Fruit fly (Drosophila melanogaster): ENCODE results near the gene kumpel.
A peak's percentile ranks its signal among the peaks of the same experiment; 100 is the strongest.

kumpel gene

DNA sequence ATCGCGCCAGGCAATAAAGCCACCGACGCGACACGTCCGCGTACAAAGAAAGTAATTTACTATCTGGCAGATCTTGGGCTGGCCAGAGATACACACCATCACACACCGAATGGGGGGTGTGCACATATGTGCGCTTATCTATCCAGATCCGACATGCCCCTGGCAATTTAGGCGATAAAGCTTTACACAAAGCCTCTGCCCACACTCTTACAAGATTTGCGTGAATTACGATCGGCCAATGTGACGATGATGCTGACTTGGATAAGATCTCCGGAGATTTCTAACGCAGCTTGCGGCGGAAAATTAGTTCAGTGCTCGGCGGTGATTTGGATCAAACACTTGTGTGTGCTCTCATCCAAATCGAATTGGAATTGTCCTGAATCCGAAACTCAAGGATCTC is at the start of gene kumpel:
Gene kumpel, plus strand, starts transcription at position 301 of the 400 bp plus-strand sequence.
- TF ChIP-seq CG8301 (tag; optimal IDR thresholded peaks at IDR 0.05): no peak
- no peak for TF ChIP-seq CG13204 (GFP tag; optimal IDR thresholded peaks at IDR 0.05)

DNA sequence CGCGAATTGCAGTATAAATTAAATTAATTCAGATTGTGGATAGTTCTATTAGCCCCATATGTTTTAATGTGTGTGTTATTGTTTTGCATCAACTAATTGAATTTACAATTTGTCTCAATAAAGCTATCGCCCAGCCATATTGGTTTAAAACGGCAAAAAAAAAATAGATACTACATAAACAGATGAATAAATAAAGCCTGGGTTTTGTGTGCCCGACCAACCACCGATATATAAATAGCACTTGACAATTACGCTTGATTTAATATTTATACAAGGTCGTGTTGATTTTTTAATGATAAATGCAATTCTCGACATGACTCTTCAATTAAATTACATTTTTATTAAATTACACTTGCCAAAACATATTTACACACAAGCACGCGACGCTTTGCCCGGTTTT is 36.4 kb upstream of the kumpel start:
- TF ChIP-seq CG32121 (GFP tag; IDR thresholded peaks at IDR 0.05) (no peak), CG8301 (tag; optimal IDR thresholded peaks at IDR 0.05) (no peak), fd96Ca (GFP tag; IDR thresholded peaks at IDR 0.05) (no peak), CG10348 (GFP tag; IDR thresholded peaks at IDR 0.05) (no peak), Pif1B (GFP tag; optimal IDR thresholded peaks at IDR 0.05) (no peak)

DNA sequence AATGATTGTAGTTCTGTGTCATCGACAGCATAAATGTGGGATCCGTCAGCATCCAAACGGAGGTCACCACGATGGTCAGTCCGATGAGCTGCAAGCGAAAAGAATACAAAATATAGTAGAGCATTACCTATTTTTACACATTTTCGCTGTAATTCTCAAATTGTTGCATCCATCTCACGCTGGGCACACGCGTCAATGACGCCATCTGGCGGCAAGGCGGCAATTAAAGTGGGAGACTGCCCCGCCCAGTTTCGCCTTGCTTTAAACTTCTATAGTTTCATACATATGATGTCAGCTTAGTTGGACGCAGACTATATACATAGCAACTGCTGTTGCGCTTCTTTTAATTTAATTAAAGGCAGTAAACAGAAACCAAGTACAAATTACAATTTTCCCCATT is 30.2 kb upstream of the kumpel start:
- no peak for TF ChIP-seq CG8301 (tag; optimal IDR thresholded peaks at IDR 0.05)
- no peak for TF ChIP-seq CG17806 (tag; optimal IDR thresholded peaks at IDR 0.05)
- TF ChIP-seq Snoo (tag; optimal IDR thresholded peaks at IDR 0.05): no peak
- TF ChIP-seq CG14655 (GFP tag; optimal IDR thresholded peaks at IDR 0.05): no peak
- TF ChIP-seq Pif1B (GFP tag; optimal IDR thresholded peaks at IDR 0.05): no peak
- TF ChIP-seq CG4496 (GFP tag; IDR thresholded peaks at IDR 0.05): no peak
- no peak for TF ChIP-seq gl (tag; optimal IDR thresholded peaks at IDR 0.05)
- no peak for TF ChIP-seq CG34367 (tag; optimal IDR thresholded peaks at IDR 0.05)
- no peak for TF ChIP-seq CG15710 (tag; optimal IDR thresholded peaks at IDR 0.05)
- TF ChIP-seq CG10348 (GFP tag; IDR thresholded peaks at IDR 0.05): no peak
- TF ChIP-seq fd96Ca (GFP tag; IDR thresholded peaks at IDR 0.05): no peak
- no peak for TF ChIP-seq Pif1A (GFP tag; optimal IDR thresholded peaks at IDR 0.05)
- TF ChIP-seq CG32121 (GFP tag; IDR thresholded peaks at IDR 0.05): no peak
- TF ChIP-seq Ets98B (GFP tag; IDR thresholded peaks at IDR 0.05): no peak
- no peak for TF ChIP-seq D1 (tag; optimal IDR thresholded peaks at IDR 0.05)

DNA sequence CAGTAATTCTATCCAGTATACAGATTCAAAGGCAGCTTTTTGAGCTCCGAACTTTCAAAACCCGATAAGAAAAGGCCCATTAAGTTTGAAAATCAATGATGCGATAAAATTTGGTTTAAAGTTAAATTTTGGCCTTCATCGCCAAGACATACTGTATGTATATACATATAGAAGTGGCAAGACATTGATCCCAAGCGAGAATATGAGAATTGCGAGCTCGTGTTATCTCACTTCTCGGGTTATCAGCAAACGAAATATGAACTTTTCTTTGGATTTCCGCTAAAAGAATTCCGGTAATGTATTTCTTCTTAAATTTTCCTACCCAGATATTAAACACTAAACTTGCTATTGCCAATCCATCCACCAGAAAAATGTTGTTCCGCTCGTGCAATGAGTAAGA is 29.8 kb upstream of the kumpel start:
- TF ChIP-seq CG34367 (tag; optimal IDR thresholded peaks at IDR 0.05) (no peak), CG9948 (tag; optimal IDR thresholded peaks at IDR 0.05) (no peak), CG15710 (tag; optimal IDR thresholded peaks at IDR 0.05) (no peak), D1 (tag; optimal IDR thresholded peaks at IDR 0.05) (no peak), CG8301 (tag; optimal IDR thresholded peaks at IDR 0.05) (no peak), EcR (GFP tag; optimal IDR thresholded peaks at IDR 0.05) (peak; percentile 78), CG12605 (GFP tag; IDR thresholded peaks at IDR 0.05) (no peak), CG14655 (GFP tag; optimal IDR thresholded peaks at IDR 0.05) (no peak)

DNA sequence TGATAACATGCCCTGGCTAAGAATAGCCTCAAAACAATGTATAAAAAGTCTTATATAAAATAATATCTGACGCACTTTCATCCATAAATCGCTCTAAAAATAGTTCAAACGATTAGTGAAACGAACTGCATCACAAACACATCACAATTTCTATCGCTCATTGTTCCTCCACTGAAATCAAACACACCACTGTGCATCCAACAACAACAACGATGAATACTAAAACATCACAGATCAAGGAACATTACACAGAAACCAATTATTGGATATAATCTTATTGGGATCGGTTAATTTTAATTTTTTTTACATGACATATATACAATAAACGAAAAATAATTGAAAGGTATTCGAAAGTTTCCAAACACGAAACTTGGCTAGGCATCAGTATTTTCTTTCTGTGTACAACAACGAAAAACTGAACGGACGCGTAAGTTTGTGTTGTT is 27.5 kb upstream of the kumpel start:
- TF ChIP-seq CG32121 (GFP tag; IDR thresholded peaks at IDR 0.05): peak; percentile 70
- no peak for TF ChIP-seq EcR (GFP tag; optimal IDR thresholded peaks at IDR 0.05)
- TF ChIP-seq CG4496 (GFP tag; IDR thresholded peaks at IDR 0.05): no peak; the same call in 1 of the 3 replicates
- TF ChIP-seq CG9948 (tag; optimal IDR thresholded peaks at IDR 0.05): no peak
- peak; percentile 1 for TF ChIP-seq CG17806 (tag; optimal IDR thresholded peaks at IDR 0.05)
- TF ChIP-seq CG12605 (GFP tag; IDR thresholded peaks at IDR 0.05): peak; percentile 49; the same call in 1 of the 2 replicates
- TF ChIP-seq CG8301 (tag; optimal IDR thresholded peaks at IDR 0.05): peak; percentile 73
- no peak for TF ChIP-seq CG13204 (GFP tag; optimal IDR thresholded peaks at IDR 0.05)
- TF ChIP-seq CG10348 (GFP tag; IDR thresholded peaks at IDR 0.05): no peak
- TF ChIP-seq CG34367 (tag; optimal IDR thresholded peaks at IDR 0.05): no peak
- TF ChIP-seq CG14655 (GFP tag; optimal IDR thresholded peaks at IDR 0.05): peak; percentile 68
- no peak for TF ChIP-seq D1 (tag; optimal IDR thresholded peaks at IDR 0.05)
- TF ChIP-seq gl (tag; optimal IDR thresholded peaks at IDR 0.05): no peak
- no peak for TF ChIP-seq fd96Ca (GFP tag; IDR thresholded peaks at IDR 0.05)
- TF ChIP-seq Pif1B (GFP tag; optimal IDR thresholded peaks at IDR 0.05): no peak
- TF ChIP-seq Ets98B (GFP tag; IDR thresholded peaks at IDR 0.05): peak; percentile 82
- TF ChIP-seq Snoo (tag; optimal IDR thresholded peaks at IDR 0.05): no peak
- no peak for TF ChIP-seq CG15710 (tag; optimal IDR thresholded peaks at IDR 0.05)
- peak; percentile 19 for TF ChIP-seq CG8159 (tag; optimal IDR thresholded peaks at IDR 0.05)
- peak; percentile 13; the same call in 1 of the 2 replicates for TF ChIP-seq rn (GFP tag; IDR thresholded peaks at IDR 0.05)
- peak; percentile 38 for TF ChIP-seq Pif1A (GFP tag; optimal IDR thresholded peaks at IDR 0.05)

DNA sequence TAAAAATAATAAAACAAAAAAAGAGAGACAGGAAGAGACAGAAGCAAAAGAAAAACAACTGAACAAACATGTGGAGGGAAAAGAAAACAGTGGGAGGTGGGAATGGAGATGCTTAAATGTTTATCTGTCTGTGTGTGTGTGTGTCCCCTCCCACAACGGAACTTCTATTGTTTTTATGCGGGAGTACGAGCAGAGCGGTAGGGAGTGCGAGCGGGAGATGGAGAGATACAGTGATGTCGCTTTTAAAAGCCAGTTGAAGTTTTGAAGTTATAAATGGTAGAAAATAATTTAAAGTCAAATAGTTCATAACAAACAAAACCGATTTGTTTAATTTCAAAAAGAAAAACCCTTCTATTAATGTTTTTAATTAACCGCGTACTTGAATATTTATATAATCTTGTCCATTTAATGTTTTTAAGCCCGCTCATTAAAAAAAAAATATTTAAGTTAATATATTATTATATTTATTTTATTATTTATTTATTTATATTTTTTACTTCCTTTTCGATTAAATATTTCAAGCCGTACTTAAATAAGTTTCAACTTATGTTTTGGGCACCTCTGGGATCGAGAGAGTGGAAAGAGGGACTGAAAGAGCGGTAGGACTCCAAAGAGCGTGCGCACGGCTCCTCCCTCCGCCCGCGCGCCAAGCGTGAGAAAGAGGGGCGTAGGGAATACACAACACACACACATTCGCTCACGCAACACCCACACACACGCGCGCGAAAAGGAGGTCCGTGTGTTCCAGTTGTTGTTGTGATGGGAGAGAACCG is 26.4 kb upstream of the kumpel start:
- no peak for TF ChIP-seq fd96Ca (GFP tag; IDR thresholded peaks at IDR 0.05)
- peak; percentile 14 for TF ChIP-seq CG34367 (tag; optimal IDR thresholded peaks at IDR 0.05)
- peak; percentile 59 for TF ChIP-seq CG15710 (tag; optimal IDR thresholded peaks at IDR 0.05)
- TF ChIP-seq Ets98B (GFP tag; IDR thresholded peaks at IDR 0.05): peak; percentile 11; the same call in 1 of the 2 replicates
- peak; percentile 1 for TF ChIP-seq Pif1B (GFP tag; optimal IDR thresholded peaks at IDR 0.05)
- TF ChIP-seq CG12605 (GFP tag; IDR thresholded peaks at IDR 0.05): peak; percentile 11
- no peak for TF ChIP-seq CG10348 (GFP tag; IDR thresholded peaks at IDR 0.05)
- TF ChIP-seq CG8159 (tag; optimal IDR thresholded peaks at IDR 0.05): peak; percentile 63
- TF ChIP-seq EcR (GFP tag; optimal IDR thresholded peaks at IDR 0.05): no peak
- peak; percentile 48 for TF ChIP-seq Snoo (tag; optimal IDR thresholded peaks at IDR 0.05)
- no peak for TF ChIP-seq CG8301 (tag; optimal IDR thresholded peaks at IDR 0.05)
- peak; percentile 4 for TF ChIP-seq Pif1A (GFP tag; optimal IDR thresholded peaks at IDR 0.05)
- peak; percentile 61 for TF ChIP-seq CG4496 (GFP tag; IDR thresholded peaks at IDR 0.05)
- TF ChIP-seq CG13204 (GFP tag; optimal IDR thresholded peaks at IDR 0.05): peak; percentile 42
- peak; percentile 67 for TF ChIP-seq CG9948 (tag; optimal IDR thresholded peaks at IDR 0.05)
- no peak for TF ChIP-seq D1 (tag; optimal IDR thresholded peaks at IDR 0.05)
- TF ChIP-seq CG32121 (GFP tag; IDR thresholded peaks at IDR 0.05): peak; percentile 59; the same call in 1 of the 2 replicates
- TF ChIP-seq CG17806 (tag; optimal IDR thresholded peaks at IDR 0.05): peak; percentile 57
- TF ChIP-seq gl (tag; optimal IDR thresholded peaks at IDR 0.05): no peak
- 0 out of 2 replicates have a peak, but pooled peaks have one; percentile 18 for TF ChIP-seq rn (GFP tag; IDR thresholded peaks at IDR 0.05)
- peak; percentile 63 for TF ChIP-seq CG14655 (GFP tag; optimal IDR thresholded peaks at IDR 0.05)
